Worm (Caenorhabditis elegans) whole organism, L2 larva: ENCODE results near the gene F44E5.5.

Experiments
- C34F6.9 ChIP-seq: fragments of 150-350 bp; optimal IDR thresholded peaks from 2 replicates; lab custom pipeline; 2014; ENCODE audit warnings: missing biosample characterization, missing genetic modification characterization
- F13H6.1 ChIP-seq: sonication (generic microtip); optimal IDR thresholded peaks from 2 replicates; lab custom pipeline; 2016; ENCODE audit warnings: missing genetic modification characterization, missing compliant biosample characterization
- R02D3.7 ChIP-seq: fragments of 150-350 bp; optimal IDR thresholded peaks from 2 replicates; lab custom pipeline; 2014; ENCODE audit warnings: missing biosample characterization, missing genetic modification characterization
- Y55F3AM.14 ChIP-seq: fragments of 200-800 bp; sonication (Bioruptor generic); optimal IDR thresholded peaks from 2 replicates; lab custom pipeline; 2018; ENCODE audit warnings: mild to moderate bottlenecking, missing genetic modification characterization, missing compliant biosample characterization
- ZK546.5 ChIP-seq: sonication (generic microtip); optimal IDR thresholded peaks from 2 replicates; lab custom pipeline; 2017; ENCODE audit warnings: missing biosample characterization, missing genetic modification characterization
- alr-1 ChIP-seq: fragments of 150-350 bp; optimal IDR thresholded peaks from 2 replicates; lab custom pipeline; 2014; ENCODE audit warnings: missing biosample characterization, missing genetic modification characterization
- aly-2 ChIP-seq: fragments of 150-350 bp; optimal IDR thresholded peaks from 2 replicates; lab custom pipeline; 2014; ENCODE audit warnings: missing biosample characterization, missing genetic modification characterization
- ama-1 ChIP-seq: fragments of 150-350 bp; optimal IDR thresholded peaks from 2 replicates; lab custom pipeline; 2018; ENCODE audit warnings: inconsistent platforms
- blmp-1 ChIP-seq: sonication (generic microtip); optimal IDR thresholded peaks from 2 replicates; lab custom pipeline; 2017; ENCODE audit warnings: missing genetic modification characterization, mild to moderate bottlenecking, missing compliant biosample characterization, antibody characterized with exemption, moderate library complexity; ENCODE audit not compliant: insufficient read depth
- ceh-16 ChIP-seq: fragments of 150-350 bp; optimal IDR thresholded peaks from 2 replicates; lab custom pipeline; 2014; ENCODE audit warnings: missing biosample characterization, missing genetic modification characterization
- ceh-82 ChIP-seq: fragments of 150-350 bp; optimal IDR thresholded peaks from 2 replicates; lab custom pipeline; 2014; ENCODE audit warnings: missing biosample characterization, missing genetic modification characterization
- crh-2 ChIP-seq: sonication (generic microtip); optimal IDR thresholded peaks from 2 replicates; lab custom pipeline; 2017; ENCODE audit warnings: missing biosample characterization, missing genetic modification characterization
- dmd-4 ChIP-seq: sonication (generic microtip); optimal IDR thresholded peaks from 2 replicates; lab custom pipeline; 2017; ENCODE audit warnings: missing biosample characterization, missing genetic modification characterization
- egl-27 ChIP-seq: sonication (generic microtip); optimal IDR thresholded peaks from 3 replicates; lab custom pipeline; 2017; ENCODE audit warnings: missing biosample characterization, missing genetic modification reagents, missing genetic modification characterization
- elt-1 ChIP-seq: fragments of 150-350 bp; optimal IDR thresholded peaks from 2 replicates; lab custom pipeline; 2014; ENCODE audit warnings: missing biosample characterization, missing genetic modification characterization
- elt-3 ChIP-seq: sonication (generic microtip); optimal IDR thresholded peaks from 2 replicates; lab custom pipeline; 2017; ENCODE audit warnings: missing biosample characterization, missing genetic modification characterization
- fos-1 ChIP-seq: fragments of 150-350 bp; optimal IDR thresholded peaks from 2 replicates; lab custom pipeline; 2014; ENCODE audit warnings: missing biosample characterization, missing genetic modification characterization
- gmeb-1 ChIP-seq: fragments of 150-350 bp; optimal IDR thresholded peaks from 2 replicates; lab custom pipeline; 2014; ENCODE audit warnings: missing biosample characterization, missing genetic modification characterization
- lin-11 ChIP-seq: fragments of 150-350 bp; sonication (generic microtip); optimal IDR thresholded peaks from 2 replicates; lab custom pipeline; 2014; ENCODE audit warnings: missing biosample characterization, missing genetic modification characterization, inconsistent platforms, mixed read lengths
- lin-13 ChIP-seq: fragments of 150-350 bp; optimal IDR thresholded peaks from 2 replicates; lab custom pipeline; 2014; ENCODE audit warnings: missing biosample characterization, missing genetic modification reagents, missing genetic modification characterization
- lin-39 ChIP-seq: fragments of 150-350 bp; optimal IDR thresholded peaks from 2 replicates; lab custom pipeline; 2014; ENCODE audit warnings: missing biosample characterization, missing genetic modification reagents, missing genetic modification characterization
- lsy-2 ChIP-seq, 2 experiments: fragments of 150-350 bp in 1 of 2; sonication (generic microtip) in 1 of 2; optimal IDR thresholded peaks; 2 replicates each; lab custom pipeline; 2014 to 2017; ENCODE audit warnings: missing biosample characterization in 2 of 2, missing genetic modification characterization in 2 of 2
- mab-5 ChIP-seq: fragments of 150-350 bp; optimal IDR thresholded peaks from 2 replicates; lab custom pipeline; 2014; ENCODE audit warnings: missing biosample characterization, missing genetic modification characterization
- mbf-1 ChIP-seq: sonication (generic microtip); optimal IDR thresholded peaks from 2 replicates; lab custom pipeline; 2017; ENCODE audit warnings: missing biosample characterization, missing genetic modification characterization
- mdl-1 ChIP-seq, 2 experiments: fragments of 150-350 bp in 1 of 2; sonication (generic microtip) in 1 of 2; optimal IDR thresholded peaks; 2 replicates each; lab custom pipeline; 2017; ENCODE audit warnings: missing biosample characterization in 2 of 2, missing genetic modification characterization in 2 of 2
- nhr-10 ChIP-seq: sonication (generic microtip); optimal IDR thresholded peaks from 2 replicates; lab custom pipeline; 2017; ENCODE audit warnings: missing biosample characterization, missing genetic modification characterization
- nhr-11 ChIP-seq: fragments of 150-350 bp; optimal IDR thresholded peaks from 2 replicates; lab custom pipeline; 2014; ENCODE audit warnings: missing biosample characterization, missing genetic modification characterization
- nhr-12 ChIP-seq: fragments of 150-350 bp; optimal IDR thresholded peaks from 2 replicates; lab custom pipeline; 2014; ENCODE audit warnings: missing biosample characterization, missing genetic modification characterization
- nhr-129 ChIP-seq: fragments of 150-350 bp; optimal IDR thresholded peaks from 2 replicates; lab custom pipeline; 2014; ENCODE audit warnings: missing biosample characterization, missing genetic modification characterization
- nhr-21 ChIP-seq: fragments of 150-350 bp; optimal IDR thresholded peaks from 2 replicates; lab custom pipeline; 2014; ENCODE audit warnings: missing biosample characterization, missing genetic modification characterization
- nhr-23 ChIP-seq: fragments of 150-350 bp; optimal IDR thresholded peaks from 2 replicates; lab custom pipeline; 2014; ENCODE audit warnings: missing biosample characterization, missing genetic modification reagents, missing genetic modification characterization
- nhr-237 ChIP-seq: fragments of 150-350 bp; optimal IDR thresholded peaks from 2 replicates; lab custom pipeline; 2014; ENCODE audit warnings: missing biosample characterization, missing genetic modification characterization
- nhr-25 ChIP-seq: fragments of 150-350 bp; sonication (generic microtip); optimal IDR thresholded peaks from 3 replicates; lab custom pipeline; 2014; ENCODE audit warnings: missing biosample characterization, missing genetic modification characterization
- nhr-6 ChIP-seq: fragments of 150-350 bp; optimal IDR thresholded peaks from 2 replicates; lab custom pipeline; 2014; ENCODE audit warnings: missing biosample characterization, missing genetic modification characterization
- nhr-77 ChIP-seq: fragments of 150-350 bp; optimal IDR thresholded peaks from 2 replicates; lab custom pipeline; 2014; ENCODE audit warnings: missing biosample characterization, missing genetic modification characterization
- peb-1 ChIP-seq: fragments of 150-350 bp; optimal IDR thresholded peaks from 2 replicates; lab custom pipeline; 2014; ENCODE audit warnings: missing biosample characterization, missing genetic modification characterization
- sem-4 ChIP-seq: fragments of 150-350 bp; optimal IDR thresholded peaks from 2 replicates; lab custom pipeline; 2014; ENCODE audit warnings: missing biosample characterization, missing genetic modification reagents, missing genetic modification characterization
- skn-1 ChIP-seq: sonication (generic microtip); optimal IDR thresholded peaks from 2 replicates; lab custom pipeline; 2017; ENCODE audit warnings: missing biosample characterization, missing genetic modification characterization
- sma-3 ChIP-seq: sonication (generic microtip); optimal IDR thresholded peaks from 2 replicates; lab custom pipeline; 2016; ENCODE audit warnings: missing genetic modification reagents, missing genetic modification characterization, missing compliant biosample characterization
- sma-9 ChIP-seq, 2 experiments: fragments of 150-350 bp in 1 of 2; sonication (generic microtip) in 1 of 2; optimal IDR thresholded peaks; 2 replicates each; lab custom pipeline; 2014 to 2016; ENCODE audit warnings: missing genetic modification characterization in 2 of 2, mild to moderate bottlenecking in 1 of 2, missing biosample characterization in 1 of 2, missing compliant biosample characterization in 1 of 2, missing genetic modification reagents in 1 of 2, moderate library complexity in 1 of 2
- snpc-4 ChIP-seq: fragments of 150-350 bp; optimal IDR thresholded peaks from 2 replicates; lab custom pipeline; 2014; ENCODE audit warnings: missing biosample characterization, missing genetic modification characterization
- unc-39 ChIP-seq: fragments of 150-350 bp; optimal IDR thresholded peaks from 2 replicates; lab custom pipeline; 2014; ENCODE audit warnings: missing biosample characterization, missing genetic modification characterization
- unc-55 ChIP-seq: fragments of 150-350 bp; sonication (generic microtip); optimal IDR thresholded peaks from 3 replicates; lab custom pipeline; 2014; ENCODE audit warnings: missing biosample characterization, missing genetic modification reagents, missing genetic modification characterization
- unc-62 ChIP-seq: fragments of 150-350 bp; optimal IDR thresholded peaks from 2 replicates; lab custom pipeline; 2014; ENCODE audit warnings: missing biosample characterization, missing genetic modification reagents, missing genetic modification characterization
- zag-1 ChIP-seq: fragments of 150-350 bp; optimal IDR thresholded peaks from 2 replicates; lab custom pipeline; 2014; ENCODE audit warnings: missing biosample characterization, missing genetic modification characterization
- ztf-1 ChIP-seq: fragments of 200-800 bp; sonication (Bioruptor generic); conservative IDR thresholded peaks from 2 replicates; pipeline ENCODE4 v1.3.6; 2022; ENCODE audit warnings: missing genetic modification characterization, missing compliant biosample characterization
- ztf-11 ChIP-seq: sonication (generic microtip); optimal IDR thresholded peaks from 2 replicates; lab custom pipeline; 2017; ENCODE audit warnings: missing biosample characterization, missing genetic modification characterization
- ztf-4 ChIP-seq: fragments of 150-350 bp; optimal IDR thresholded peaks from 2 replicates; lab custom pipeline; 2014; ENCODE audit warnings: missing biosample characterization, missing genetic modification characterization

Gene F44E5.5

DNA sequence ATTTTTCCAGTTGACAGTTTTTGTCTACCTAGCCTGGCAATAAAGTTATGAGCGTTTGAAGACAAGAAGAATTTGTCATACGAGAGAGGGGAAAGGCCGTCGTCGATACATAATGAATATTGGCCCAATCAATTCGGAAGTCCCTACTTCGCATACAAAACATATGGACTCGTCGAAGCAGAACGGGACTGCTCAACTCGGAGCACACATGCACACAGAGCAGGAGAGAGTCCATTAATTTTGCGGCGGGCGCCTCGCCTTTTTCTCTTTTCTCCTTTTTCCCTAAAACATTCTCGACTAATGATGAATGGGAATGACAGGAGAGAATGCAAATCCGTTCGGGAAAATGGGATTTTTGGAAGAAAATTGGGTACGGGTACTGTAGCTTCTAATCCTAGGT lies 26.9 kb upstream of the F44E5.5 start, which contains the start of gene F13D12.8:
Gene F13D12.8, minus strand, starts transcription at position 82 of the 400 bp plus-strand sequence.
- TF ChIP-seq lin-11 (tag; lab: Kevin White, UChicago), result no peak
- TF ChIP-seq mbf-1 (tag; lab: Kevin White, UChicago), result no peak
- no peak for TF ChIP-seq blmp-1 (tag; lab: Kevin White, UChicago)
- TF ChIP-seq gmeb-1 (tag; lab: Kevin White, UChicago), result no peak
- no peak for TF ChIP-seq nhr-10
- TF ChIP-seq nhr-21 (tag; lab: Kevin White, UChicago), result no peak
- TF ChIP-seq sem-4 (tag; lab: Kevin White, UChicago), result no peak
- TF ChIP-seq ZK546.5, result no peak
- peak; percentile 1 for TF ChIP-seq unc-55 (GFP tag; lab: Kevin White, UChicago)
- TF ChIP-seq lin-39, result no peak
- peak; percentile 37 for TF ChIP-seq snpc-4
- TF ChIP-seq unc-39 (tag; lab: Kevin White, UChicago), result no peak
- TF ChIP-seq lsy-2 (tag; optimal IDR thresholded peaks at IDR 0.05; lab: Kevin White, UChicago), result peak in 1 of 2 experiments; percentile 1
- TF ChIP-seq F13H6.1, result no peak
- TF ChIP-seq nhr-25 (tag; lab: Kevin White, UChicago), result no peak

ce11 chrII:11733850-11734249 lies 25.6 kb upstream of the F44E5.5 start:
- TF ChIP-seq unc-55 (GFP tag; lab: Kevin White, UChicago) (no peak), elt-1 (tag; lab: Kevin White, UChicago) (peak; percentile 11)

- TF ChIP-seq nhr-129 (peak; percentile 52), ZK546.5 (no peak), unc-62 (GFP tag; lab: Kevin White, UChicago) (no peak), crh-2 (tag; lab: Kevin White, UChicago) (no peak), lin-39 (no peak), nhr-12 (tag; lab: Kevin White, UChicago) (no peak), sma-9 (GFP tag; optimal IDR thresholded peaks at IDR 0.05; lab: Kevin White, UChicago) (peak; percentile 54), sma-9 (tag; optimal IDR thresholded peaks at IDR 0.05; lab: Kevin White, UChicago) (no peak), snpc-4 (no peak), nhr-21 (tag; lab: Kevin White, UChicago) (peak; percentile 71), mbf-1 (tag; lab: Kevin White, UChicago) (no peak), gmeb-1 (tag; lab: Kevin White, UChicago) (peak; percentile 27), ztf-4 (no peak), peb-1 (tag; lab: Kevin White, UChicago) (no peak), ceh-16 (tag; lab: Kevin White, UChicago) (no peak), R02D3.7 (no peak), skn-1 (tag; lab: Kevin White, UChicago) (no peak), ztf-1 (GFP tag; lab: Robert Waterston, UW) (no peak), Y55F3AM.14 (GFP tag; lab: Kevin White, UChicago) (no peak), nhr-11 (tag; lab: Kevin White, UChicago) (no peak), ztf-11 (tag; lab: Kevin White, UChicago) (no peak), nhr-23 (no peak), aly-2 (tag; lab: Kevin White, UChicago) (no peak), dmd-4 (tag; lab: Kevin White, UChicago) (no peak), alr-1 (tag; lab: Kevin White, UChicago) (no peak), ceh-82 (tag; lab: Kevin White, UChicago) (no peak), F13H6.1 (peak; percentile 38), lin-11 (tag; lab: Kevin White, UChicago) (no peak), nhr-237 (tag; lab: Kevin White, UChicago) (no peak), C34F6.9 (tag; lab: Kevin White, UChicago) (no peak), mdl-1 (tag; optimal IDR thresholded peaks at IDR 0.05; lab: Kevin White, UChicago) (no peak), zag-1 (tag; lab: Kevin White, UChicago) (no peak), fos-1 (tag; lab: Kevin White, UChicago) (peak; percentile 57), lsy-2 (tag; optimal IDR thresholded peaks at IDR 0.05; lab: Kevin White, UChicago) (peak in 1 of 2 experiments; percentile 46), nhr-77 (tag; lab: Kevin White, UChicago) (no peak), nhr-6 (tag; lab: Kevin White, UChicago) (peak; percentile 12), unc-55 (GFP tag; lab: Kevin White, UChicago) (no peak), egl-27 (tag; lab: Kevin White, UChicago) (no peak), mab-5 (tag; lab: Kevin White, UChicago) (no peak), unc-39 (tag; lab: Kevin White, UChicago) (no peak), sem-4 (tag; lab: Kevin White, UChicago) (no peak), lin-13 (GFP tag; lab: Kevin White, UChicago) (no peak), ama-1 (lab: Kevin White, UChicago) (no peak), nhr-25 (tag; lab: Kevin White, UChicago) (peak; percentile 83), elt-1 (tag; lab: Kevin White, UChicago) (no peak), blmp-1 (tag; lab: Kevin White, UChicago) (peak; percentile 74), elt-3 (no peak), sma-3 (peak; percentile 68), nhr-10 (no peak)
- TF ChIP-seq, all 48 proteins: peak for 11
These were observed 22.1 kb upstream of the F44E5.5 start for ce11 chrII:11737347-11737746.
